Worm (Caenorhabditis elegans) whole organism, young adult: ENCODE results near the gene R02F2.7.

Experiments used
- B0336.3 ChIP-seq: fragments of 200-800 bp; sonication (Bioruptor generic); IDR thresholded peaks from 2 replicates; pipeline ENCODE4 v1.3.6; 2022; ENCODE audit warnings: missing genetic modification characterization, missing compliant biosample characterization
- C17E4.6 ChIP-seq: fragments of 200-800 bp; sonication (Bioruptor generic); IDR thresholded peaks from 2 replicates; pipeline ENCODE4 v1.3.6; 2022; ENCODE audit warnings: missing genetic modification reagents, missing genetic modification characterization, missing compliant biosample characterization
- F49E8.2 ChIP-seq: sonication (generic microtip); optimal IDR thresholded peaks from 3 replicates; lab custom pipeline; 2017; ENCODE audit warnings: missing genetic modification characterization, mild to moderate bottlenecking, missing compliant biosample characterization, antibody characterized with exemption, moderate library complexity; ENCODE audit not compliant: insufficient read depth
- F55B11.4 ChIP-seq: sonication (generic microtip); optimal IDR thresholded peaks from 2 replicates; lab custom pipeline; 2016; ENCODE audit warnings: missing compliant biosample characterization, missing genetic modification characterization, borderline replicate concordance; ENCODE audit not compliant: insufficient read depth
- F57A8.1 ChIP-seq: fragments of 200-800 bp; sonication (Bioruptor generic); optimal IDR thresholded peaks from 2 replicates; lab custom pipeline; 2018; ENCODE audit warnings: mild to moderate bottlenecking, missing genetic modification characterization, moderate library complexity, missing compliant biosample characterization
- K12H6.12 ChIP-seq: fragments of 200-800 bp; sonication (Bioruptor generic); optimal IDR thresholded peaks from 2 replicates; lab custom pipeline; 2018; ENCODE audit warnings: mild to moderate bottlenecking, missing genetic modification characterization, missing compliant biosample characterization
- Y53G8AR.9 ChIP-seq: fragments of 200-800 bp; sonication (Bioruptor generic); conservative IDR thresholded peaks from 2 replicates; pipeline ENCODE4 v1.3.6; 2022; ENCODE audit warnings: missing genetic modification reagents, missing genetic modification characterization, missing compliant biosample characterization
- akir-1 ChIP-seq: fragments of 200-800 bp; sonication (Bioruptor generic); optimal IDR thresholded peaks from 2 replicates; lab custom pipeline; 2018; ENCODE audit warnings: mild to moderate bottlenecking, missing genetic modification characterization, moderate library complexity, missing compliant biosample characterization
- aptf-2 ChIP-seq: fragments of 200-800 bp; sonication (Bioruptor generic); conservative IDR thresholded peaks from 2 replicates; pipeline ENCODE4 v1.3.6; 2022; ENCODE audit warnings: missing genetic modification reagents, missing genetic modification characterization, missing compliant biosample characterization
- atf-7 ChIP-seq: sonication (generic microtip); optimal IDR thresholded peaks from 2 replicates; lab custom pipeline; 2017; ENCODE audit warnings: mild to moderate bottlenecking, missing genetic modification characterization, missing compliant biosample characterization
- attf-3 ChIP-seq: fragments of 200-800 bp; sonication (Bioruptor generic); conservative IDR thresholded peaks from 2 replicates; pipeline ENCODE4 v1.3.6; 2022; ENCODE audit warnings: missing genetic modification reagents, missing genetic modification characterization, missing compliant biosample characterization
- cebp-2 ChIP-seq: fragments of 200-800 bp; sonication (Bioruptor generic); IDR thresholded peaks from 2 replicates; pipeline ENCODE4 v1.3.6; 2022; ENCODE audit warnings: missing genetic modification characterization, missing compliant biosample characterization
- ceh-58 ChIP-seq: fragments of 200-800 bp; sonication (Bioruptor generic); IDR thresholded peaks from 2 replicates; pipeline ENCODE4 v1.3.6; 2022; ENCODE audit warnings: missing genetic modification characterization, missing compliant biosample characterization
- dpl-1 ChIP-seq: fragments of 150-350 bp; optimal IDR thresholded peaks from 2 replicates; lab custom pipeline; 2014; ENCODE audit warnings: missing biosample characterization, missing genetic modification reagents, missing genetic modification characterization
- efl-1 ChIP-seq: fragments of 150-350 bp; optimal IDR thresholded peaks from 2 replicates; lab custom pipeline; 2014; ENCODE audit warnings: missing biosample characterization, missing genetic modification reagents, missing genetic modification characterization
- egl-18 ChIP-seq: fragments of 200-800 bp; sonication (Bioruptor generic); IDR thresholded peaks from 2 replicates; pipeline ENCODE4 v1.3.6; 2022; ENCODE audit warnings: missing genetic modification reagents, missing genetic modification characterization, missing compliant biosample characterization
- egl-44 ChIP-seq: fragments of 200-800 bp; sonication (Bioruptor generic); IDR thresholded peaks from 2 replicates; pipeline ENCODE4 v1.3.6; 2022; ENCODE audit warnings: missing genetic modification reagents, missing genetic modification characterization, missing compliant biosample characterization
- ets-4 ChIP-seq: fragments of 200-800 bp; sonication (Bioruptor generic); optimal IDR thresholded peaks from 2 replicates; lab custom pipeline; 2018; ENCODE audit warnings: mild to moderate bottlenecking, missing genetic modification characterization, missing compliant biosample characterization
- him-1 ChIP-seq: sonication (generic microtip); optimal IDR thresholded peaks from 2 replicates; lab custom pipeline; 2016; ENCODE audit warnings: missing genotype, missing genetic modification reagents, missing genetic modification characterization, missing compliant biosample characterization
- hmg-1.2 ChIP-seq: fragments of 200-800 bp; sonication (Bioruptor generic); IDR thresholded peaks from 2 replicates; pipeline ENCODE4 v1.3.6; 2022; ENCODE audit warnings: missing genetic modification reagents, missing genetic modification characterization, missing compliant biosample characterization
- lag-1 ChIP-seq: fragments of 200-800 bp; sonication (Bioruptor generic); IDR thresholded peaks from 2 replicates; pipeline ENCODE4 v1.3.6; 2022; ENCODE audit warnings: missing genetic modification reagents, missing genetic modification characterization, missing compliant biosample characterization
- let-526 ChIP-seq: fragments of 200-800 bp; sonication (Bioruptor generic); IDR thresholded peaks from 2 replicates; pipeline ENCODE4 v1.3.6; 2022; ENCODE audit warnings: missing genetic modification reagents, missing genetic modification characterization, missing compliant biosample characterization
- lin-35 ChIP-seq, 3 experiments: fragments of 150-350 bp in 2 of 3; sonication (generic microtip) in 1 of 3; optimal IDR thresholded peaks; 2 replicates each; lab custom pipeline; 2014 to 2018; ENCODE audit warnings: missing biosample characterization in 3 of 3, missing genetic modification characterization in 3 of 3, missing genetic modification reagents in 3 of 3
- lin-54 ChIP-seq: fragments of 200-800 bp; sonication (Bioruptor generic); optimal IDR thresholded peaks from 2 replicates; lab custom pipeline; 2018; ENCODE audit warnings: mild to moderate bottlenecking, missing genetic modification characterization, missing compliant biosample characterization
- lsy-27 ChIP-seq: sonication (generic microtip); optimal IDR thresholded peaks from 2 replicates; lab custom pipeline; 2017; ENCODE audit warnings: missing genetic modification characterization, mild to moderate bottlenecking, missing compliant biosample characterization, antibody characterized with exemption, missing genotype, borderline replicate concordance; ENCODE audit not compliant: insufficient read depth
- madf-3 ChIP-seq: fragments of 200-800 bp; sonication (Bioruptor generic); IDR thresholded peaks from 2 replicates; pipeline ENCODE4 v1.3.6; 2022; ENCODE audit warnings: missing genetic modification reagents, missing genetic modification characterization, missing compliant biosample characterization
- madf-8 ChIP-seq: fragments of 200-800 bp; sonication (Bioruptor generic); conservative IDR thresholded peaks from 2 replicates; pipeline ENCODE4 v1.3.6; 2022; ENCODE audit warnings: missing genetic modification reagents, missing genetic modification characterization, missing compliant biosample characterization
- mes-4 ChIP-seq: sonication (generic microtip); optimal IDR thresholded peaks from 2 replicates; lab custom pipeline; 2016; ENCODE audit warnings: missing genotype, missing genetic modification characterization, missing compliant biosample characterization
- mxl-1 ChIP-seq: sonication (generic microtip); optimal IDR thresholded peaks from 2 replicates; lab custom pipeline; 2016; ENCODE audit warnings: missing genetic modification characterization, missing compliant biosample characterization
- nfya-1 ChIP-seq: sonication (generic microtip); optimal IDR thresholded peaks from 2 replicates; lab custom pipeline; 2017; ENCODE audit warnings: antibody characterized with exemption, missing compliant biosample characterization, missing genetic modification characterization, borderline replicate concordance; ENCODE audit not compliant: insufficient read depth
- nfyb-1 ChIP-seq: fragments of 200-800 bp; sonication (Bioruptor generic); IDR thresholded peaks from 2 replicates; pipeline ENCODE4 v1.3.6; 2022; ENCODE audit warnings: missing genetic modification reagents, missing genetic modification characterization, missing compliant biosample characterization
- nhr-27 ChIP-seq: fragments of 200-800 bp; sonication (Bioruptor generic); optimal IDR thresholded peaks from 2 replicates; lab custom pipeline; 2018; ENCODE audit warnings: mild to moderate bottlenecking, missing genetic modification characterization, moderate library complexity, missing compliant biosample characterization
- nhr-80 ChIP-seq: sonication (generic microtip); optimal IDR thresholded peaks from 2 replicates; lab custom pipeline; 2016; ENCODE audit warnings: missing genetic modification characterization, missing compliant biosample characterization
- pha-4 ChIP-seq: fragments of 150-350 bp; sonication (generic microtip); optimal IDR thresholded peaks from 2 replicates; lab custom pipeline; 2014; ENCODE audit warnings: missing biosample characterization, missing genetic modification reagents, missing genetic modification characterization
- rpc-1 ChIP-seq, 2 experiments: fragments of 150-350 bp in 1 of 2; sonication (generic microtip) in 1 of 2; optimal IDR thresholded peaks; 2 replicates each; lab custom pipeline; 2014 to 2018; ENCODE audit warnings: missing biosample characterization in 1 of 2, missing genetic modification characterization in 1 of 2, missing genetic modification reagents in 1 of 2, missing genotype in 1 of 2
- sdz-38 ChIP-seq: sonication (generic microtip); optimal IDR thresholded peaks from 2 replicates; lab custom pipeline; 2016; ENCODE audit warnings: missing genotype, missing genetic modification characterization, missing compliant biosample characterization
- tbp1 ChIP-seq: fragments of 200-800 bp; sonication (Bioruptor generic); optimal IDR thresholded peaks from 2 replicates; lab custom pipeline; 2018; ENCODE audit warnings: mild to moderate bottlenecking, missing genetic modification characterization, missing compliant biosample characterization
- tlf-1 ChIP-seq: fragments of 200-800 bp; sonication (Bioruptor generic); optimal IDR thresholded peaks from 2 replicates; lab custom pipeline; 2018; ENCODE audit warnings: mild to moderate bottlenecking, missing genetic modification characterization, missing compliant biosample characterization
- ztf-28 ChIP-seq: fragments of 200-800 bp; sonication (Bioruptor generic); IDR thresholded peaks from 2 replicates; pipeline ENCODE4 v1.3.6; 2022; ENCODE audit warnings: missing genetic modification reagents, missing genetic modification characterization, missing compliant biosample characterization
- ztf-3 ChIP-seq: fragments of 200-800 bp; sonication (Bioruptor generic); optimal IDR thresholded peaks from 2 replicates; lab custom pipeline; 2018; ENCODE audit warnings: mild to moderate bottlenecking, missing genetic modification characterization, missing compliant biosample characterization
- ztf-6 ChIP-seq: fragments of 200-800 bp; sonication (Bioruptor generic); IDR thresholded peaks from 2 replicates; pipeline ENCODE4 v1.3.6; 2022; ENCODE audit warnings: missing genetic modification reagents, missing genetic modification characterization, missing compliant biosample characterization

Gene R02F2.7

DNA sequence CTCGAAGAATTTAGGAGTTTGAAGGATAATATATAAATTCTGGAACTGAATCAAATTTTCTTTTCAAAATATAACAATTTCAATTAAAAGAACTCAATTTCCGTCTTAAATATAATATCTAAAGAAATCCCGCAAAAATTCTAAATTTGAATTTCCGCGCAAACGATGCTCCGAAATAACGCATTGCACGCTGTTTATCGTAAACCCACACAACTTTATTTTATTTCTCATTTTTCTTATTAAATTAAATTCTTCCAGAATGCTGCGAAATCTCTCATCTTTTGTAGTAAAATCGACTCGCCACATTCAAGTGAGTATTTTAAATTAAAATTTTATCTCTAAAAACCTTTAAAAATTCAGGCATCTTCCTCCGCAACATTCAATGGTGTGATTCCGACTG, 15.4 kb upstream of the R02F2.7 start, which contains the start of gene R02F2.9:
Gene R02F2.9 (plus strand): TSS at position 218 of the 400 bp plus-strand sequence.
- no peak for TF ChIP-seq lsy-27 (tag; lab: Kevin White, UChicago)
- peak; percentile 44 for TF ChIP-seq efl-1 (GFP tag; lab: Kevin White, UChicago)
- TF ChIP-seq F57A8.1 = no peak
- peak; percentile 27 for TF ChIP-seq him-1 (tag; lab: Kevin White, UChicago)
- no peak for TF ChIP-seq F49E8.2 (tag; lab: Kevin White, UChicago)
- no peak for TF ChIP-seq sdz-38 (tag; lab: Kevin White, UChicago)
- TF ChIP-seq cebp-2 (GFP tag; lab: Robert Waterston, UW) = no peak
- no peak for TF ChIP-seq akir-1
- TF ChIP-seq dpl-1 (GFP tag; lab: Kevin White, UChicago) = peak; percentile 35
- TF ChIP-seq tlf-1 (GFP tag; lab: Kevin White, UChicago) = no peak
- TF ChIP-seq ets-4 (GFP tag; lab: Kevin White, UChicago) = no peak
- TF ChIP-seq B0336.3 (GFP tag; lab: Robert Waterston, UW) = no peak
- no peak for TF ChIP-seq Y53G8AR.9
- no peak for TF ChIP-seq nhr-80
- TF ChIP-seq atf-7 = no peak
- TF ChIP-seq egl-18 = no peak
- no peak for TF ChIP-seq ceh-58 (GFP tag; lab: Robert Waterston, UW)
- no peak for TF ChIP-seq lag-1 (GFP tag; lab: Robert Waterston, UW)
- no peak for TF ChIP-seq mes-4 (tag; lab: Kevin White, UChicago)
- TF ChIP-seq ztf-6 (GFP tag; lab: Robert Waterston, UW) = no peak
- TF ChIP-seq pha-4 (tag; lab: Kevin White, UChicago) = no peak
- no peak for TF ChIP-seq ztf-28
- no peak for TF ChIP-seq K12H6.12 (tag; lab: Kevin White, UChicago)
- no peak for TF ChIP-seq madf-8 (GFP tag; lab: Robert Waterston, UW)
- TF ChIP-seq F55B11.4 (tag; lab: Kevin White, UChicago) = no peak
- TF ChIP-seq lin-54 = peak; percentile 60
- TF ChIP-seq attf-3 (GFP tag; lab: Robert Waterston, UW) = peak; percentile 95
- TF ChIP-seq aptf-2 = no peak
- TF ChIP-seq C17E4.6 (GFP tag; lab: Robert Waterston, UW) = no peak
- TF ChIP-seq madf-3 (GFP tag; lab: Robert Waterston, UW) = no peak
- TF ChIP-seq egl-44 (GFP tag; lab: Robert Waterston, UW) = no peak
- no peak for TF ChIP-seq mxl-1
- no peak for TF ChIP-seq let-526
- no peak for TF ChIP-seq rpc-1 (optimal IDR thresholded peaks at IDR 0.05; lab: Kevin White, UChicago)
- TF ChIP-seq rpc-1 (tag; optimal IDR thresholded peaks at IDR 0.05; lab: Kevin White, UChicago) = no peak
- no peak for TF ChIP-seq tbp1 (GFP tag; lab: Kevin White, UChicago)
- TF ChIP-seq nfyb-1 = no peak
- no peak for TF ChIP-seq nfya-1
- TF ChIP-seq lin-35 (GFP tag; optimal IDR thresholded peaks at IDR 0.05; lab: Kevin White, UChicago) = peak in 1 of 3 experiments; percentile 78
- TF ChIP-seq hmg-1.2 (GFP tag; lab: Robert Waterston, UW) = no peak
- TF ChIP-seq ztf-3 (GFP tag; lab: Kevin White, UChicago) = no peak
- TF ChIP-seq nhr-27 = no peak
